Fruit fly (Drosophila melanogaster): ENCODE measurements around the gene alpha-Man-IIa.

The alpha-Man-IIa gene

dm6 chr3R:9428189-9428699 is 15.9 kb downstream of the alpha-Man-IIa start (continued):
- TF ChIP-seq CG2129 (GFP tag; IDR thresholded peaks at IDR 0.05; ENCODE audit: partially characterized antibody) (no peak), Abd-B (GFP tag; optimal IDR thresholded peaks at IDR 0.05) (no peak), HLH3B (GFP tag; IDR thresholded peaks at IDR 0.05) (no peak), cg (GFP tag; optimal IDR thresholded peaks at IDR 0.05) (peak; percentile 86), z (GFP tag; IDR thresholded peaks at IDR 0.05) (peak; percentile 63; the same call in 2 of the 3 replicates), pho (GFP tag; optimal IDR thresholded peaks at IDR 0.05) (no peak), CG8478 (optimal IDR thresholded peaks at IDR 0.05) (no peak), CG9437 (GFP tag; optimal IDR thresholded peaks at IDR 0.05) (no peak), CG30431 (GFP tag; optimal IDR thresholded peaks at IDR 0.05) (no peak), ro (GFP tag; IDR thresholded peaks at IDR 0.05) (no peak), ken (GFP tag; IDR thresholded peaks at IDR 0.05) (no peak), CG30020 (tag; optimal IDR thresholded peaks at IDR 0.05) (no peak), Hr51 (GFP tag; optimal IDR thresholded peaks at IDR 0.05) (no peak), CG12942 (GFP tag; optimal IDR thresholded peaks at IDR 0.05) (no peak), CG17612 (GFP tag; IDR thresholded peaks at IDR 0.05) (no peak), Antp (GFP tag; optimal IDR thresholded peaks at IDR 0.05) (no peak), nom (GFP tag; optimal IDR thresholded peaks at IDR 0.05) (peak; percentile 95), stc (GFP tag; IDR thresholded peaks at IDR 0.05) (peak; percentile 46), bigmax (GFP tag; optimal IDR thresholded peaks at IDR 0.05) (no peak), wdn (GFP tag; IDR thresholded peaks at IDR 0.05) (no peak), CG2199 (GFP tag; IDR thresholded peaks at IDR 0.05) (peak; percentile 25; the same call in 1 of the 3 replicates), H2.0 (GFP tag; IDR thresholded peaks at IDR 0.05) (no peak), ash1 (GFP tag; optimal IDR thresholded peaks at IDR 0.05) (no peak), CG14965 (GFP tag; optimal IDR thresholded peaks at IDR 0.05; ENCODE audit: borderline replicate concordance) (no peak), CG8359 (GFP tag; optimal IDR thresholded peaks at IDR 0.05; ENCODE audit: borderline replicate concordance) (peak; percentile 24), tio (GFP tag; optimal IDR thresholded peaks at IDR 0.05) (no peak), phol (tag; optimal IDR thresholded peaks at IDR 0.05) (no peak), CG12744 (GFP tag; optimal IDR thresholded peaks at IDR 0.05) (no peak), CG1233 (GFP tag; optimal IDR thresholded peaks at IDR 0.05) (no peak), CG16815 (GFP tag; optimal IDR thresholded peaks at IDR 0.05) (no peak), Nf-YB (GFP tag; optimal IDR thresholded peaks at IDR 0.05) (peak; percentile 22), Myb (GFP tag; optimal IDR thresholded peaks at IDR 0.05) (no peak), dysf (GFP tag; IDR thresholded peaks at IDR 0.05) (no peak), CG32532 (GFP tag; IDR thresholded peaks at IDR 0.05) (peak; percentile 71; the same call in 1 of the 2 replicates), trem (tag; optimal IDR thresholded peaks at IDR 0.05) (no peak), CG11504 (tag; optimal IDR thresholded peaks at IDR 0.05) (peak; percentile 27), Doc2 (GFP tag; IDR thresholded peaks at IDR 0.05) (no peak), twi (tag; optimal IDR thresholded peaks at IDR 0.05) (peak; percentile 38), zen (tag; optimal IDR thresholded peaks at IDR 0.05) (peak; percentile 27), CG3281 (GFP tag; optimal IDR thresholded peaks at IDR 0.05) (peak; percentile 48), grn (GFP tag; optimal IDR thresholded peaks at IDR 0.05) (peak; percentile 32), knrl (GFP tag; IDR thresholded peaks at IDR 0.05; ENCODE audit: partially characterized antibody) (no peak), H15 (GFP tag; IDR thresholded peaks at IDR 0.05) (no peak), YL-1 (GFP tag; optimal IDR thresholded peaks at IDR 0.05) (peak; percentile 57), Spps (tag; optimal IDR thresholded peaks at IDR 0.05) (no peak), eve (GFP tag; optimal IDR thresholded peaks at IDR 0.05) (no peak), Opbp (GFP tag; IDR thresholded peaks at IDR 0.05; ENCODE audit: partially characterized antibody) (no peak), Dip2 (GFP tag; IDR thresholded peaks at IDR 0.05) (no peak), sim (GFP tag; IDR thresholded peaks at IDR 0.05) (no peak), Ada2b (GFP tag; IDR thresholded peaks at IDR 0.05) (no peak), rib (GFP tag; IDR thresholded peaks at IDR 0.05) (peak; percentile 81), chif (GFP tag; optimal IDR thresholded peaks at IDR 0.05) (no peak)
